Worm (Caenorhabditis elegans) whole organism, L3 larva: ENCODE results near the gene C31B8.7.

Experiments
- elt-2 ChIP-seq: sonication (generic microtip); optimal IDR thresholded peaks from 2 replicates; lab custom pipeline; 2016; ENCODE audit warnings: missing genetic modification reagents, mild to moderate bottlenecking, missing genetic modification characterization, missing compliant biosample characterization
- fkh-10 ChIP-seq: sonication (generic microtip); optimal IDR thresholded peaks from 2 replicates; lab custom pipeline; 2017; ENCODE audit warnings: missing biosample characterization, missing genetic modification reagents, missing genetic modification characterization
- jun-1 ChIP-seq: fragments of 150-350 bp; optimal IDR thresholded peaks from 2 replicates; lab custom pipeline; 2014; ENCODE audit warnings: missing biosample characterization, missing genetic modification reagents, missing genetic modification characterization
- nfya-1 ChIP-seq: sonication (generic microtip); optimal IDR thresholded peaks from 2 replicates; lab custom pipeline; 2017; ENCODE audit warnings: missing genetic modification characterization, mild to moderate bottlenecking, missing compliant biosample characterization, antibody characterized with exemption, moderate library complexity; ENCODE audit not compliant: insufficient read depth
- nhr-12 ChIP-seq: fragments of 150-350 bp; optimal IDR thresholded peaks from 2 replicates; lab custom pipeline; 2014; ENCODE audit warnings: missing biosample characterization, missing genetic modification characterization
- unc-39 ChIP-seq: sonication (generic microtip); optimal IDR thresholded peaks from 4 replicates; lab custom pipeline; 2017; ENCODE audit warnings: missing biosample characterization, missing genetic modification characterization

DNA sequence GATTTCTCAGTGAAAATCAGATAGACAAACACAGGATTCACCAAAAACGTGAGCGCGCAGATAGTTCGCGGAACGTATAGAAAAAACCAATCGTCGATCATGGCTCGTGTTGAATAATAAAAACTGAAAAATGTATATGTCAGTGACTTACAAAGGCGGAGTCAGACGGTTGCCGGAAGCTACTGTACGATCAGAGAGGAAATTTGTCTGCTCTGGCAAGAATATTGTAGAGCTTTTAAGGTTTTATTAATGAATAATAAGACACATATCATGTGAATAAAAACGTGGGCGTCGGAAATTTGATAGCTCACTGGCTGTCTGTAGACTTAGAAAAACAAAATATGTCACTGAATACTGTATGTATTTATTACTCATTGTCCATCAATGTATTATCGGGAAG lies 47.7 kb downstream of the C31B8.7 start, which contains the start of gene srj-57:
- no peak for TF ChIP-seq nhr-12 (tag; lab: Kevin White, UChicago)
- TF ChIP-seq nfya-1 (tag; lab: Kevin White, UChicago), result no peak
- TF ChIP-seq unc-39, result no peak
- TF ChIP-seq jun-1 (tag; lab: Kevin White, UChicago), result no peak
- TF ChIP-seq fkh-10 (GFP tag; lab: Kevin White, UChicago), result no peak
- no peak for TF ChIP-seq elt-2
